Worm (Caenorhabditis elegans) whole organism, dauer: ENCODE results near the gene nhr-147.

ENCODE experiments used
- unc-62 ChIP-seq: sonication (generic microtip); optimal IDR thresholded peaks from 2 replicates; lab custom pipeline; 2017; ENCODE audit warnings: missing biosample characterization, missing genetic modification reagents, missing genetic modification characterization

nhr-147 gene

ce11 chrV:7349541-7349940, 3.9 kb downstream of the nhr-147 start, which contains the start of gene nhr-149:
Gene nhr-149 (minus strand): TSS chrV:7349641.
- no peak for TF ChIP-seq unc-62 (GFP tag; lab: Kevin White, UChicago)

ce11 chrV:7352186-7353053, 6.8 kb downstream of the nhr-147 start, which contains the start of the genes srh-231 and srh-275:
Gene srh-231 (minus strand): TSS chrV:7352236.
Gene srh-275 (plus strand): TSS chrV:7353003.
- TF ChIP-seq unc-62 (GFP tag; lab: Kevin White, UChicago) = no peak

ce11 chrV:7353602-7354001, 8.0 kb downstream of the nhr-147 start:
- no peak for TF ChIP-seq unc-62 (GFP tag; lab: Kevin White, UChicago)

ce11 chrV:7355464-7355863, 9.9 kb downstream of the nhr-147 start, which contains the start of gene tag-293:
Gene tag-293 (minus strand): TSS chrV:7355564.
- TF ChIP-seq unc-62 (GFP tag; lab: Kevin White, UChicago) = no peak

- no peak for TF ChIP-seq unc-62 (GFP tag; lab: Kevin White, UChicago)
Measured at ce11 chrV:7356684-7357083, 11.1 kb downstream of the nhr-147 start, which contains the start of gene C03G6.21. Gene C03G6.21 (minus strand): TSS chrV:7356784.

ce11 chrV:7357132-7357531, 11.5 kb downstream of the nhr-147 start, which contains the start of gene C03G6.6:
Gene C03G6.6 (plus strand): TSS chrV:7357432.
- TF ChIP-seq unc-62 (GFP tag; lab: Kevin White, UChicago) = no peak

- no peak for TF ChIP-seq unc-62 (GFP tag; lab: Kevin White, UChicago)
Measured at ce11 chrV:7361673-7362072, 16.1 kb downstream of the nhr-147 start, which contains the start of gene cyp-35A1. Gene cyp-35A1 (minus strand): TSS chrV:7361773.

- TF ChIP-seq unc-62 (GFP tag; lab: Kevin White, UChicago) = no peak
Measured at ce11 chrV:7364059-7364458, 18.5 kb downstream of the nhr-147 start, which contains the start of gene cyp-35A2. Gene cyp-35A2 (minus strand): TSS chrV:7364182.

- TF ChIP-seq unc-62 (GFP tag; lab: Kevin White, UChicago) = no peak
Measured at ce11 chrV:7364951-7365350, 19.4 kb downstream of the nhr-147 start, which contains the start of gene exc-13. Gene exc-13 (plus strand): TSS chrV:7365251.

- no peak for TF ChIP-seq unc-62 (GFP tag; lab: Kevin White, UChicago)
Measured at ce11 chrV:7369578-7369977, 24.0 kb downstream of the nhr-147 start, which contains the start of gene srj-14. Gene srj-14 (plus strand): TSS chrV:7369708.

- TF ChIP-seq unc-62 (GFP tag; lab: Kevin White, UChicago) = no peak
Measured at ce11 chrV:7374090-7374489, 28.5 kb downstream of the nhr-147 start, which contains the start of gene srx-56. Gene srx-56 (plus strand): TSS chrV:7374390.

- no peak for TF ChIP-seq unc-62 (GFP tag; lab: Kevin White, UChicago)
Measured at ce11 chrV:7379384-7379783, 33.8 kb downstream of the nhr-147 start, which contains the start of gene srsx-24. Gene srsx-24 (minus strand): TSS chrV:7379484.

- TF ChIP-seq unc-62 (GFP tag; lab: Kevin White, UChicago) = no peak
Measured at ce11 chrV:7381008-7381407, 35.4 kb downstream of the nhr-147 start, which contains the start of gene C03G6.17. Gene C03G6.17 (minus strand): TSS chrV:7381108.

ce11 chrV:7386052-7386573, 40.5 kb downstream of the nhr-147 start, which contains the start of gene srp-6:
Gene srp-6 (minus strand): TSS chrV:7386102.
- no peak for TF ChIP-seq unc-62 (GFP tag; lab: Kevin White, UChicago)

ce11 chrV:7387755-7388154, 42.2 kb downstream of the nhr-147 start, which contains the start of gene C02H6.3:
Gene C02H6.3 (minus strand): TSS chrV:7387855.
- no peak for TF ChIP-seq unc-62 (GFP tag; lab: Kevin White, UChicago)

ce11 chrV:7389771-7390170, 44.2 kb downstream of the nhr-147 start, which contains the start of gene C02H6.1:
Gene C02H6.1 (minus strand): TSS chrV:7389871.
- TF ChIP-seq unc-62 (GFP tag; lab: Kevin White, UChicago) = no peak
